Fruit fly (Drosophila melanogaster): ENCODE data around the gene mRpL1.
A peak's percentile ranks its signal among the peaks of the same experiment; 100 is the strongest.

The mRpL1 gene

dm6 chr3R:8308515-8308959 lies 7.3 kb downstream of the mRpL1 start, which contains the start of gene tex (continued):
- TF ChIP-seq hbn (GFP tag; IDR thresholded peaks at IDR 0.05; ENCODE audit: partially characterized antibody) (peak; percentile 28; the same call in 1 of the 2 replicates), cwo (GFP tag; optimal IDR thresholded peaks at IDR 0.05) (no peak), CG17328 (GFP tag; IDR thresholded peaks at IDR 0.05) (no peak), pfk (GFP tag; optimal IDR thresholded peaks at IDR 0.05) (no peak), CG33557 (GFP tag; optimal IDR thresholded peaks at IDR 0.05) (peak; percentile 73), vfl (GFP tag; optimal IDR thresholded peaks at IDR 0.05) (no peak), CG12104 (GFP tag; optimal IDR thresholded peaks at IDR 0.05) (peak; percentile 3), scrt (GFP tag; optimal IDR thresholded peaks at IDR 0.05) (no peak), ewg (GFP tag; optimal IDR thresholded peaks at IDR 0.05) (no peak), mam (GFP tag; optimal IDR thresholded peaks at IDR 0.05) (no peak), CG15011 (GFP tag; optimal IDR thresholded peaks at IDR 0.05) (no peak), sens (GFP tag) (peak; percentile 94), ase (GFP tag; IDR thresholded peaks at IDR 0.05) (no peak), Sry-δ (GFP tag; optimal IDR thresholded peaks at IDR 0.05) (peak; percentile 66), wek (GFP tag; optimal IDR thresholded peaks at IDR 0.05) (peak; percentile 57), gce (GFP tag; IDR thresholded peaks at IDR 0.05) (no peak), caup (GFP tag; optimal IDR thresholded peaks at IDR 0.05; ENCODE audit: severe bottlenecking) (no peak), Xbp1 (GFP tag; optimal IDR thresholded peaks at IDR 0.05) (no peak), CG5245 (GFP tag; optimal IDR thresholded peaks at IDR 0.05) (peak; percentile 10), ab (GFP tag; optimal IDR thresholded peaks at IDR 0.05) (no peak), wor (GFP tag; IDR thresholded peaks at IDR 0.05) (no peak), CG14965 (GFP tag; optimal IDR thresholded peaks at IDR 0.05; ENCODE audit: borderline replicate concordance) (no peak), Med (GFP tag) (peak; percentile 84), CG11695 (GFP tag; IDR thresholded peaks at IDR 0.05) (no peak), CG9817 (tag; optimal IDR thresholded peaks at IDR 0.05) (no peak), HLH4C (GFP tag; IDR thresholded peaks at IDR 0.05; ENCODE audit: partially characterized antibody) (no peak), CG10321 (GFP tag; IDR thresholded peaks at IDR 0.05) (no peak), sisA (GFP tag; IDR thresholded peaks at IDR 0.05) (no peak), pb (GFP tag; optimal IDR thresholded peaks at IDR 0.05) (no peak), bigmax (GFP tag; optimal IDR thresholded peaks at IDR 0.05) (no peak), Gug (GFP tag; IDR thresholded peaks at IDR 0.05) (no peak), her (GFP tag; optimal IDR thresholded peaks at IDR 0.05) (no peak), unc-4 (GFP tag; IDR thresholded peaks at IDR 0.05; ENCODE audit: partially characterized antibody) (peak; percentile 50), Opbp (GFP tag; IDR thresholded peaks at IDR 0.05; ENCODE audit: partially characterized antibody) (no peak), HLH54F (GFP tag; optimal IDR thresholded peaks at IDR 0.05) (no peak), CG7839 (tag; optimal IDR thresholded peaks at IDR 0.05) (no peak), CG17612 (GFP tag; IDR thresholded peaks at IDR 0.05) (no peak), odd (GFP tag; optimal IDR thresholded peaks at IDR 0.05) (no peak), CG5180 (GFP tag; optimal IDR thresholded peaks at IDR 0.05) (no peak), NK7.1 (GFP tag; optimal IDR thresholded peaks at IDR 0.05) (peak; percentile 25), CG7963 (GFP tag; IDR thresholded peaks at IDR 0.05; ENCODE audit: partially characterized antibody) (no peak), CG10979 (tag; optimal IDR thresholded peaks at IDR 0.05) (peak; percentile 31), Awh (GFP tag; IDR thresholded peaks at IDR 0.05) (peak; percentile 88), fd3F (GFP tag; optimal IDR thresholded peaks at IDR 0.05) (no peak), CG9876 (GFP tag; optimal IDR thresholded peaks at IDR 0.05) (no peak), Dref (GFP tag; IDR thresholded peaks at IDR 0.05) (peak; percentile 86), CG12071 (GFP tag; optimal IDR thresholded peaks at IDR 0.05) (peak; percentile 32), NC2β (GFP tag; optimal IDR thresholded peaks at IDR 0.05) (peak; percentile 12), CG4617 (GFP tag; optimal IDR thresholded peaks at IDR 0.05; ENCODE audit: borderline replicate concordance) (no peak), pros (GFP tag; optimal IDR thresholded peaks at IDR 0.05) (no peak), zfh1 (GFP tag; IDR thresholded peaks at IDR 0.05) (no peak)
